Worm (Caenorhabditis elegans) whole organism, early embryonic: ENCODE data around the gene hpk-1.

Experiments
- B0310.2 ChIP-seq: sonication (generic microtip); optimal IDR thresholded peaks from 2 replicates; lab custom pipeline; 2016; ENCODE audit warnings: mild to moderate bottlenecking, missing genetic modification characterization, missing compliant biosample characterization
- F13C5.2 ChIP-seq: sonication (generic microtip); optimal IDR thresholded peaks from 2 replicates; lab custom pipeline; 2017; ENCODE audit warnings: mild to moderate bottlenecking, missing genetic modification characterization, inconsistent platforms, missing compliant biosample characterization
- aly-1 ChIP-seq: sonication (generic microtip); optimal IDR thresholded peaks from 2 replicates; lab custom pipeline; 2016; ENCODE audit warnings: missing genetic modification characterization, missing compliant biosample characterization
- ama-1 ChIP-seq: fragments of 150-350 bp; optimal IDR thresholded peaks from 2 replicates; lab custom pipeline; 2014
- ceh-36 ChIP-seq: sonication (generic microtip); optimal IDR thresholded peaks from 2 replicates; lab custom pipeline; 2016; ENCODE audit warnings: missing genetic modification characterization, inconsistent platforms, missing compliant biosample characterization
- flt-1 ChIP-seq: fragments of 200-800 bp; sonication (Bioruptor generic); IDR thresholded peaks from 2 replicates; pipeline ENCODE4 v1.3.6; 2022; ENCODE audit warnings: missing genetic modification characterization, missing compliant biosample characterization
- hmbx-1 ChIP-seq: sonication (generic microtip); optimal IDR thresholded peaks from 2 replicates; lab custom pipeline; 2016; ENCODE audit warnings: mild to moderate bottlenecking, missing genetic modification characterization, missing compliant biosample characterization
- hnd-1 ChIP-seq: sonication (generic microtip); optimal IDR thresholded peaks from 2 replicates; lab custom pipeline; 2016; ENCODE audit warnings: missing genetic modification characterization, missing compliant biosample characterization
- pes-1 ChIP-seq: fragments of 200-800 bp; sonication (Bioruptor generic); IDR thresholded peaks from 2 replicates; pipeline ENCODE4 v1.3.6; 2022; ENCODE audit warnings: missing genetic modification reagents, missing genetic modification characterization, missing compliant biosample characterization
- scrt-1 ChIP-seq: fragments of 200-800 bp; sonication (Bioruptor generic); IDR thresholded peaks from 2 replicates; pipeline ENCODE4 v1.3.6; 2022; ENCODE audit warnings: missing genetic modification characterization, missing compliant biosample characterization
- sea-1 ChIP-seq: fragments of 200-800 bp; sonication (Bioruptor generic); conservative IDR thresholded peaks from 2 replicates; pipeline ENCODE4 v1.3.6; 2022; ENCODE audit warnings: missing genetic modification characterization, missing compliant biosample characterization
- tbx-11 ChIP-seq: fragments of 200-800 bp; sonication (Bioruptor generic); IDR thresholded peaks from 2 replicates; pipeline ENCODE4 v1.3.6; 2022; ENCODE audit warnings: missing genetic modification characterization, missing compliant biosample characterization
- tra-4 ChIP-seq: sonication (generic microtip); optimal IDR thresholded peaks from 2 replicates; lab custom pipeline; 2017; ENCODE audit warnings: missing genetic modification characterization, missing compliant biosample characterization

ce11 chrX:4190537-4191144 lies 26.4 kb downstream of the hpk-1 start, which contains the start of gene vha-12:
- TF ChIP-seq tbx-11 (GFP tag; lab: Robert Waterston, UW) (no peak), flt-1 (no peak), tra-4 (tag; lab: Kevin White, UChicago) (no peak), aly-1 (no peak), sea-1 (no peak), ceh-36 (no peak), hnd-1 (tag; lab: Kevin White, UChicago) (no peak), scrt-1 (GFP tag; lab: Robert Waterston, UW) (no peak), ama-1 (no peak), hmbx-1 (tag; lab: Kevin White, UChicago) (no peak), F13C5.2 (tag; lab: Kevin White, UChicago) (no peak), pes-1 (GFP tag; lab: Robert Waterston, UW) (no peak), B0310.2 (tag; lab: Kevin White, UChicago) (no peak)
